Worm (Caenorhabditis elegans) whole organism, L4 larva: ENCODE measurements around the gene srlf-15.

ENCODE experiments used
- egl-27 ChIP-seq: sonication (generic microtip); optimal IDR thresholded peaks from 3 replicates; lab custom pipeline; 2017; ENCODE audit warnings: missing biosample characterization, missing genetic modification reagents, missing genetic modification characterization
- fkh-10 ChIP-seq: fragments of 150-350 bp; optimal IDR thresholded peaks from 2 replicates; lab custom pipeline; 2014; ENCODE audit warnings: missing biosample characterization, missing genetic modification reagents, missing genetic modification characterization
- fos-1 ChIP-seq: fragments of 150-350 bp; optimal IDR thresholded peaks from 2 replicates; lab custom pipeline; 2014; ENCODE audit warnings: missing biosample characterization, missing genetic modification characterization
- hlh-11 ChIP-seq: fragments of 200-800 bp; sonication (Bioruptor generic); optimal IDR thresholded peaks from 2 replicates; lab custom pipeline; 2018; ENCODE audit warnings: mild to moderate bottlenecking, missing genetic modification characterization, missing compliant biosample characterization

ce11 chrII:10989180-10989579 lies 46.7 kb upstream of the srlf-15 start:
- TF ChIP-seq fos-1 (tag; lab: Kevin White, UChicago) (no peak), hlh-11 (tag; lab: Kevin White, UChicago) (no peak), fkh-10 (no peak), egl-27 (tag; lab: Kevin White, UChicago) (no peak)
